Worm (Caenorhabditis elegans) whole organism, late embryonic: Measurements from ENCODE around the gene str-1.

Source experiments
- gmeb-2 ChIP-seq: sonication (generic microtip); optimal IDR thresholded peaks from 2 replicates; lab custom pipeline; 2016; ENCODE audit warnings: missing genetic modification characterization, inconsistent platforms, missing compliant biosample characterization
- pha-4 ChIP-seq: fragments of 150-350 bp; optimal IDR thresholded peaks from 2 replicates; lab custom pipeline; 2018; ENCODE audit warnings: missing biosample characterization, missing genetic modification reagents, missing genetic modification characterization
- pqm-1 ChIP-seq: sonication (generic microtip); optimal IDR thresholded peaks from 2 replicates; lab custom pipeline; 2016; ENCODE audit warnings: missing genetic modification characterization, missing compliant biosample characterization
- syd-9 ChIP-seq: sonication (generic microtip); optimal IDR thresholded peaks from 2 replicates; lab custom pipeline; 2016; ENCODE audit warnings: mild to moderate bottlenecking, missing genetic modification characterization, moderate library complexity, missing compliant biosample characterization
- tbx-2 ChIP-seq: sonication (generic microtip); optimal IDR thresholded peaks from 2 replicates; lab custom pipeline; 2016; ENCODE audit warnings: missing genetic modification characterization, missing compliant biosample characterization

- TF ChIP-seq pqm-1 (tag; lab: Kevin White, UChicago) (no peak), gmeb-2 (no peak), tbx-2 (tag; lab: Kevin White, UChicago) (no peak), pha-4 (tag; lab: Kevin White, UChicago) (no peak), syd-9 (no peak)
Observed at ce11 chrIV:7156356-7156755, 17.2 kb upstream of the str-1 start, which contains the start of gene maph-9.
